Worm (Caenorhabditis elegans) whole organism, young adult: ENCODE results near the gene T22D1.18.

Experiments used
- B0019.2 ChIP-seq: fragments of 200-800 bp; sonication (Bioruptor generic); conservative IDR thresholded peaks from 2 replicates; pipeline ENCODE4 v1.3.6; 2022; ENCODE audit warnings: missing genetic modification reagents, missing genetic modification characterization, missing compliant biosample characterization
- B0035.1 ChIP-seq: sonication (generic microtip); optimal IDR thresholded peaks from 2 replicates; lab custom pipeline; 2016; ENCODE audit warnings: missing genetic modification characterization, mild to moderate bottlenecking, missing compliant biosample characterization, missing genotype, missing genetic modification reagents
- B0336.3 ChIP-seq: fragments of 200-800 bp; sonication (Bioruptor generic); IDR thresholded peaks from 2 replicates; pipeline ENCODE4 v1.3.6; 2022; ENCODE audit warnings: missing genetic modification characterization, missing compliant biosample characterization
- D2030.7 ChIP-seq: fragments of 200-800 bp; sonication (Bioruptor generic); IDR thresholded peaks from 2 replicates; pipeline ENCODE4 v1.3.6; 2022; ENCODE audit warnings: missing genetic modification reagents, missing genetic modification characterization, missing compliant biosample characterization
- F10E7.11 ChIP-seq: sonication (generic microtip); optimal IDR thresholded peaks from 2 replicates; lab custom pipeline; 2017; ENCODE audit warnings: mild to moderate bottlenecking, missing genetic modification characterization, moderate library complexity, missing compliant biosample characterization
- T26A5.8 ChIP-seq: sonication (generic microtip); optimal IDR thresholded peaks from 2 replicates; lab custom pipeline; 2016; ENCODE audit warnings: missing genetic modification characterization, missing compliant biosample characterization
- Y53G8AR.9 ChIP-seq: fragments of 200-800 bp; sonication (Bioruptor generic); conservative IDR thresholded peaks from 2 replicates; pipeline ENCODE4 v1.3.6; 2022; ENCODE audit warnings: missing genetic modification reagents, missing genetic modification characterization, missing compliant biosample characterization
- Y56A3A.18 ChIP-seq: fragments of 200-800 bp; sonication (Bioruptor generic); IDR thresholded peaks from 2 replicates; pipeline ENCODE4 v1.3.6; 2022; ENCODE audit warnings: missing genetic modification reagents, missing genetic modification characterization, missing compliant biosample characterization
- ZK185.1 ChIP-seq: sonication (generic microtip); optimal IDR thresholded peaks from 2 replicates; lab custom pipeline; 2016; ENCODE audit warnings: mild to moderate bottlenecking, missing genetic modification characterization, missing compliant biosample characterization; ENCODE audit not compliant: poor library complexity, severe bottlenecking
- akir-1 ChIP-seq: fragments of 200-800 bp; sonication (Bioruptor generic); optimal IDR thresholded peaks from 2 replicates; lab custom pipeline; 2018; ENCODE audit warnings: mild to moderate bottlenecking, missing genetic modification characterization, moderate library complexity, missing compliant biosample characterization
- ama-1 ChIP-seq, 3 experiments: fragments of 150-350 bp in 1 of 3; sonication (generic microtip) in 2 of 3; optimal IDR thresholded peaks; 2 replicates each; lab custom pipeline; 2014 to 2018; ENCODE audit warnings: missing biosample characterization in 2 of 3, missing genetic modification characterization in 2 of 3, missing genetic modification reagents in 2 of 3
- aptf-3 ChIP-seq: fragments of 200-800 bp; sonication (Bioruptor generic); IDR thresholded peaks from 2 replicates; pipeline ENCODE4 v1.3.6; 2022; ENCODE audit warnings: missing genetic modification characterization, missing compliant biosample characterization
- attf-6 ChIP-seq: fragments of 200-800 bp; sonication (Bioruptor generic); IDR thresholded peaks from 2 replicates; pipeline ENCODE4 v1.3.6; 2022; ENCODE audit warnings: missing genetic modification reagents, missing genetic modification characterization, missing compliant biosample characterization
- ceh-58 ChIP-seq: fragments of 200-800 bp; sonication (Bioruptor generic); IDR thresholded peaks from 2 replicates; pipeline ENCODE4 v1.3.6; 2022; ENCODE audit warnings: missing genetic modification characterization, missing compliant biosample characterization
- chd-7 ChIP-seq: sonication (generic microtip); optimal IDR thresholded peaks from 2 replicates; lab custom pipeline; 2016; ENCODE audit warnings: mild to moderate bottlenecking, missing genetic modification characterization, moderate library complexity, missing compliant biosample characterization
- dpl-1 ChIP-seq: fragments of 150-350 bp; optimal IDR thresholded peaks from 2 replicates; lab custom pipeline; 2014; ENCODE audit warnings: missing biosample characterization, missing genetic modification reagents, missing genetic modification characterization
- egrh-3 ChIP-seq: fragments of 200-800 bp; sonication (Bioruptor generic); IDR thresholded peaks from 2 replicates; pipeline ENCODE4 v1.3.6; 2022; ENCODE audit warnings: missing genetic modification reagents, missing genetic modification characterization, missing compliant biosample characterization
- ets-4 ChIP-seq: fragments of 200-800 bp; sonication (Bioruptor generic); optimal IDR thresholded peaks from 2 replicates; lab custom pipeline; 2018; ENCODE audit warnings: mild to moderate bottlenecking, missing genetic modification characterization, missing compliant biosample characterization
- fkh-3 ChIP-seq: sonication (generic microtip); optimal IDR thresholded peaks from 2 replicates; lab custom pipeline; 2016; ENCODE audit warnings: mild to moderate bottlenecking, missing genetic modification characterization, missing compliant biosample characterization
- hlh-26 ChIP-seq: fragments of 200-800 bp; sonication (Bioruptor generic); conservative IDR thresholded peaks from 2 replicates; pipeline ENCODE4 v1.3.6; 2022; ENCODE audit warnings: missing genetic modification reagents, missing genetic modification characterization, missing compliant biosample characterization
- let-607 ChIP-seq, 2 experiments: fragments of 200-800 bp in 1 of 2; sonication (Bioruptor generic) in 1 of 2; sonication (generic microtip) in 1 of 2; optimal IDR thresholded peaks; 2 replicates each; lab custom pipeline; 2016 to 2018; ENCODE audit warnings: mild to moderate bottlenecking in 2 of 2, missing compliant biosample characterization in 2 of 2, missing genetic modification characterization in 2 of 2, moderate library complexity in 2 of 2, missing genotype in 1 of 2
- lin-40 ChIP-seq: sonication (generic microtip); optimal IDR thresholded peaks from 2 replicates; lab custom pipeline; 2016; ENCODE audit warnings: missing genetic modification characterization, mild to moderate bottlenecking, missing compliant biosample characterization, missing genotype, missing genetic modification reagents
- madf-3 ChIP-seq: fragments of 200-800 bp; sonication (Bioruptor generic); IDR thresholded peaks from 2 replicates; pipeline ENCODE4 v1.3.6; 2022; ENCODE audit warnings: missing genetic modification reagents, missing genetic modification characterization, missing compliant biosample characterization
- madf-8 ChIP-seq: fragments of 200-800 bp; sonication (Bioruptor generic); conservative IDR thresholded peaks from 2 replicates; pipeline ENCODE4 v1.3.6; 2022; ENCODE audit warnings: missing genetic modification reagents, missing genetic modification characterization, missing compliant biosample characterization
- nfyb-1 ChIP-seq: fragments of 200-800 bp; sonication (Bioruptor generic); IDR thresholded peaks from 2 replicates; pipeline ENCODE4 v1.3.6; 2022; ENCODE audit warnings: missing genetic modification reagents, missing genetic modification characterization, missing compliant biosample characterization
- nhr-120 ChIP-seq: fragments of 200-800 bp; sonication (Bioruptor generic); IDR thresholded peaks from 2 replicates; pipeline ENCODE4 v1.3.6; 2022; ENCODE audit warnings: missing genetic modification characterization, missing compliant biosample characterization
- nhr-27 ChIP-seq: fragments of 200-800 bp; sonication (Bioruptor generic); optimal IDR thresholded peaks from 2 replicates; lab custom pipeline; 2018; ENCODE audit warnings: mild to moderate bottlenecking, missing genetic modification characterization, moderate library complexity, missing compliant biosample characterization
- nhr-90 ChIP-seq: sonication (generic microtip); optimal IDR thresholded peaks from 2 replicates; lab custom pipeline; 2016; ENCODE audit warnings: missing genotype, mild to moderate bottlenecking, missing genetic modification characterization, missing compliant biosample characterization
- pha-4 ChIP-seq: fragments of 150-350 bp; sonication (generic microtip); optimal IDR thresholded peaks from 2 replicates; lab custom pipeline; 2014; ENCODE audit warnings: missing biosample characterization, missing genetic modification reagents, missing genetic modification characterization
- rpc-1 ChIP-seq, 2 experiments: fragments of 150-350 bp in 1 of 2; sonication (generic microtip) in 1 of 2; optimal IDR thresholded peaks; 2 replicates each; lab custom pipeline; 2014 to 2018; ENCODE audit warnings: missing biosample characterization in 1 of 2, missing genetic modification characterization in 1 of 2, missing genetic modification reagents in 1 of 2, missing genotype in 1 of 2
- sdz-38 ChIP-seq: sonication (generic microtip); optimal IDR thresholded peaks from 2 replicates; lab custom pipeline; 2016; ENCODE audit warnings: missing genotype, missing genetic modification characterization, missing compliant biosample characterization
- snpc-1.1 ChIP-seq: sonication (generic microtip); optimal IDR thresholded peaks from 2 replicates; lab custom pipeline; 2017; ENCODE audit warnings: missing genetic modification characterization, mild to moderate bottlenecking, missing compliant biosample characterization, antibody characterized with exemption, moderate library complexity, missing genotype, missing genetic modification reagents; ENCODE audit not compliant: insufficient read depth
- snpc-3.4 ChIP-seq: sonication (generic microtip); optimal IDR thresholded peaks from 2 replicates; lab custom pipeline; 2017; ENCODE audit warnings: missing genetic modification characterization, mild to moderate bottlenecking, missing compliant biosample characterization, antibody characterized with exemption, moderate library complexity, missing genotype, missing genetic modification reagents
- snpc-4 ChIP-seq, 5 experiments: fragments of 150-350 bp in 1 of 5; sonication (generic microtip) in 4 of 5; optimal IDR thresholded peaks; 2 replicates each; lab custom pipeline; 2014 to 2018; ENCODE audit warnings: missing genetic modification characterization in 5 of 5, missing biosample characterization in 3 of 5, antibody characterized with exemption in 2 of 5, mild to moderate bottlenecking in 2 of 5, missing compliant biosample characterization in 2 of 5, missing genotype in 2 of 5, moderate library complexity in 2 of 5, missing genetic modification reagents in 1 of 5
- tbp1 ChIP-seq: fragments of 200-800 bp; sonication (Bioruptor generic); optimal IDR thresholded peaks from 2 replicates; lab custom pipeline; 2018; ENCODE audit warnings: mild to moderate bottlenecking, missing genetic modification characterization, missing compliant biosample characterization
- tbx-9 ChIP-seq: sonication (generic microtip); optimal IDR thresholded peaks from 2 replicates; lab custom pipeline; 2016; ENCODE audit warnings: borderline replicate concordance, missing genetic modification characterization, inconsistent platforms, missing compliant biosample characterization
- unc-62 ChIP-seq: fragments of 150-350 bp; optimal IDR thresholded peaks from 2 replicates; lab custom pipeline; 2014; ENCODE audit warnings: missing biosample characterization, missing genetic modification reagents, missing genetic modification characterization
- ztf-18 ChIP-seq: sonication (generic microtip); optimal IDR thresholded peaks from 2 replicates; lab custom pipeline; 2016; ENCODE audit warnings: missing genotype, mild to moderate bottlenecking, missing genetic modification characterization, missing compliant biosample characterization
- ztf-28 ChIP-seq: fragments of 200-800 bp; sonication (Bioruptor generic); IDR thresholded peaks from 2 replicates; pipeline ENCODE4 v1.3.6; 2022; ENCODE audit warnings: missing genetic modification reagents, missing genetic modification characterization, missing compliant biosample characterization
- ztf-6 ChIP-seq: fragments of 200-800 bp; sonication (Bioruptor generic); IDR thresholded peaks from 2 replicates; pipeline ENCODE4 v1.3.6; 2022; ENCODE audit warnings: missing genetic modification reagents, missing genetic modification characterization, missing compliant biosample characterization

T22D1.18 gene

DNA sequence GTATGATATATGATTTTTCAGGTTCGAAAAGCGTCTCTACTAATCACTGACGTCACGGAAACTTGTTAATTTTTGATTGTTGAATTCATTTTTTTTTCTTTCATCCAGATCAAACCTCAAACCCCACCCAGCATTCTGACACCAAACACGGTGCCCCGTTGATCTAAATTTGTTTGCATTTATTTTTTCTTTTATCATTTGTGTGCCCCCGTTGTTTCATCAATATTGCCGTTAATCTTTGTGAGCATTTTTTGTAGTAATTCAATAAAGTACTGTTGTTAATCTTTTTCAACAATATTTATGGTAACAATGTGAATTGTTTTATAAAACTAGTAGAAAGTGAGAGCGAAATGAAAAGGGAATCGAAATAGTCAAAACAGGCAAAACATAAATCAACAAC is 3.1 kb downstream of the T22D1.18 start (continued):
- no peak for TF ChIP-seq pha-4
- TF ChIP-seq ets-4 (GFP tag; lab: Kevin White, UChicago): no peak
- TF ChIP-seq let-607 (tag; optimal IDR thresholded peaks at IDR 0.05; lab: Kevin White, UChicago): no peak
- no peak for TF ChIP-seq T26A5.8 (tag; lab: Kevin White, UChicago)
- no peak for TF ChIP-seq chd-7 (tag; lab: Kevin White, UChicago)
- TF ChIP-seq nhr-27 (tag; lab: Kevin White, UChicago): no peak
- no peak for TF ChIP-seq ama-1 (optimal IDR thresholded peaks at IDR 0.05; lab: Kevin White, UChicago)
- TF ChIP-seq ama-1 (GFP tag; optimal IDR thresholded peaks at IDR 0.05; lab: Kevin White, UChicago): peak in 1 of 2 experiments; percentile 32
- TF ChIP-seq tbx-9: no peak
- no peak for TF ChIP-seq dpl-1 (GFP tag; lab: Kevin White, UChicago)
- peak; percentile 70; the same call in 1 of the 2 replicates for TF ChIP-seq Y56A3A.18
- TF ChIP-seq snpc-1.1: peak; percentile 47
- 0 out of 2 replicates have a peak, but pooled peaks have one; percentile 57 for TF ChIP-seq Y53G8AR.9
- no peak for TF ChIP-seq ceh-58 (GFP tag; lab: Robert Waterston, UW)
- no peak for TF ChIP-seq egrh-3
- TF ChIP-seq nfyb-1 (GFP tag; lab: Robert Waterston, UW): no peak
- no peak for TF ChIP-seq sdz-38
- no peak for TF ChIP-seq fkh-3
- TF ChIP-seq ztf-6 (GFP tag; lab: Robert Waterston, UW): no peak
- TF ChIP-seq ztf-28: no peak
- no peak for TF ChIP-seq B0035.1 (tag; lab: Kevin White, UChicago)
- TF ChIP-seq D2030.7 (GFP tag; lab: Robert Waterston, UW): no peak
- no peak for TF ChIP-seq snpc-4 (GFP tag; optimal IDR thresholded peaks at IDR 0.05; lab: Kevin White, UChicago)
- peak in 2 of 4 experiments; percentile 35 to 56 for TF ChIP-seq snpc-4 (tag; optimal IDR thresholded peaks at IDR 0.05; lab: Kevin White, UChicago)
- TF ChIP-seq F10E7.11 (tag; lab: Kevin White, UChicago): no peak
- no peak for TF ChIP-seq nhr-90
- TF ChIP-seq ZK185.1 (tag; lab: Kevin White, UChicago): no peak
- no peak for TF ChIP-seq ztf-18
- no peak for TF ChIP-seq nhr-120 (GFP tag; lab: Robert Waterston, UW)
- TF ChIP-seq attf-6 (GFP tag; lab: Robert Waterston, UW): no peak
- TF ChIP-seq akir-1: no peak
- no peak for TF ChIP-seq hlh-26 (GFP tag; lab: Robert Waterston, UW)
- no peak for TF ChIP-seq madf-8 (GFP tag; lab: Robert Waterston, UW)
- 0 out of 2 replicates have a peak, but pooled peaks have one; percentile 55 for TF ChIP-seq madf-3 (GFP tag; lab: Robert Waterston, UW)
- no peak for TF ChIP-seq B0019.2 (GFP tag; lab: Robert Waterston, UW)
- TF ChIP-seq rpc-1 (optimal IDR thresholded peaks at IDR 0.05; lab: Kevin White, UChicago): no peak
- no peak for TF ChIP-seq rpc-1 (tag; optimal IDR thresholded peaks at IDR 0.05; lab: Kevin White, UChicago)
- TF ChIP-seq snpc-3.4: no peak
- TF ChIP-seq B0336.3 (GFP tag; lab: Robert Waterston, UW): no peak
- TF ChIP-seq lin-40: no peak
- TF ChIP-seq aptf-3: no peak
- TF ChIP-seq unc-62 (GFP tag; lab: Kevin White, UChicago): no peak
- no peak for TF ChIP-seq tbp1 (GFP tag; lab: Kevin White, UChicago)
